Worm (Caenorhabditis elegans) whole organism, young adult: ENCODE measurements around the gene Y41C4A.7.

Experiments used
- B0261.1 ChIP-seq: sonication (generic microtip); optimal IDR thresholded peaks from 2 replicates; lab custom pipeline; 2016; ENCODE audit warnings: mild to moderate bottlenecking, missing genetic modification characterization, moderate library complexity, missing compliant biosample characterization
- D2030.7 ChIP-seq: fragments of 200-800 bp; sonication (Bioruptor generic); IDR thresholded peaks from 2 replicates; pipeline ENCODE4 v1.3.6; 2022; ENCODE audit warnings: missing genetic modification reagents, missing genetic modification characterization, missing compliant biosample characterization
- F57A8.1 ChIP-seq: fragments of 200-800 bp; sonication (Bioruptor generic); optimal IDR thresholded peaks from 2 replicates; lab custom pipeline; 2018; ENCODE audit warnings: mild to moderate bottlenecking, missing genetic modification characterization, moderate library complexity, missing compliant biosample characterization
- T26A5.8 ChIP-seq: sonication (generic microtip); optimal IDR thresholded peaks from 2 replicates; lab custom pipeline; 2016; ENCODE audit warnings: missing genetic modification characterization, missing compliant biosample characterization
- Y53F4B.3 ChIP-seq: fragments of 200-800 bp; sonication (Bioruptor generic); IDR thresholded peaks from 2 replicates; pipeline ENCODE4 v1.3.6; 2022; ENCODE audit warnings: missing genetic modification reagents, missing genetic modification characterization, missing compliant biosample characterization
- Y67H2A.10 ChIP-seq: fragments of 200-800 bp; sonication (Bioruptor generic); conservative IDR thresholded peaks from 2 replicates; pipeline ENCODE4 v1.3.6; 2022; ENCODE audit warnings: missing genetic modification reagents, missing genetic modification characterization, missing compliant biosample characterization
- ZK185.1 ChIP-seq: sonication (generic microtip); optimal IDR thresholded peaks from 2 replicates; lab custom pipeline; 2016; ENCODE audit warnings: mild to moderate bottlenecking, missing genetic modification characterization, missing compliant biosample characterization; ENCODE audit not compliant: poor library complexity, severe bottlenecking
- aptf-2 ChIP-seq: fragments of 200-800 bp; sonication (Bioruptor generic); conservative IDR thresholded peaks from 2 replicates; pipeline ENCODE4 v1.3.6; 2022; ENCODE audit warnings: missing genetic modification reagents, missing genetic modification characterization, missing compliant biosample characterization
- aptf-3 ChIP-seq: fragments of 200-800 bp; sonication (Bioruptor generic); IDR thresholded peaks from 2 replicates; pipeline ENCODE4 v1.3.6; 2022; ENCODE audit warnings: missing genetic modification characterization, missing compliant biosample characterization
- atf-7 ChIP-seq: sonication (generic microtip); optimal IDR thresholded peaks from 2 replicates; lab custom pipeline; 2017; ENCODE audit warnings: mild to moderate bottlenecking, missing genetic modification characterization, missing compliant biosample characterization
- athp-1 ChIP-seq: sonication (generic microtip); optimal IDR thresholded peaks from 2 replicates; lab custom pipeline; 2017; ENCODE audit warnings: mild to moderate bottlenecking, missing genetic modification characterization, missing compliant biosample characterization
- attf-6 ChIP-seq: fragments of 200-800 bp; sonication (Bioruptor generic); IDR thresholded peaks from 2 replicates; pipeline ENCODE4 v1.3.6; 2022; ENCODE audit warnings: missing genetic modification reagents, missing genetic modification characterization, missing compliant biosample characterization
- cebp-2 ChIP-seq: fragments of 200-800 bp; sonication (Bioruptor generic); IDR thresholded peaks from 2 replicates; pipeline ENCODE4 v1.3.6; 2022; ENCODE audit warnings: missing genetic modification characterization, missing compliant biosample characterization
- ceh-27 ChIP-seq: fragments of 200-800 bp; sonication (Bioruptor generic); optimal IDR thresholded peaks from 2 replicates; lab custom pipeline; 2018; ENCODE audit warnings: mild to moderate bottlenecking, missing genetic modification characterization, moderate library complexity, missing compliant biosample characterization
- ceh-58 ChIP-seq: fragments of 200-800 bp; sonication (Bioruptor generic); IDR thresholded peaks from 2 replicates; pipeline ENCODE4 v1.3.6; 2022; ENCODE audit warnings: missing genetic modification characterization, missing compliant biosample characterization
- ceh-91 ChIP-seq: fragments of 200-800 bp; sonication (Bioruptor generic); IDR thresholded peaks from 2 replicates; pipeline ENCODE4 v1.3.6; 2022; ENCODE audit warnings: missing genetic modification reagents, missing genetic modification characterization, missing compliant biosample characterization
- die-1 ChIP-seq: sonication (generic microtip); optimal IDR thresholded peaks from 2 replicates; lab custom pipeline; 2016; ENCODE audit warnings: missing genotype, mild to moderate bottlenecking, missing genetic modification characterization, missing compliant biosample characterization
- efl-1 ChIP-seq: fragments of 150-350 bp; optimal IDR thresholded peaks from 2 replicates; lab custom pipeline; 2014; ENCODE audit warnings: missing biosample characterization, missing genetic modification reagents, missing genetic modification characterization
- ekl-4 ChIP-seq: fragments of 200-800 bp; sonication (Bioruptor generic); IDR thresholded peaks from 2 replicates; pipeline ENCODE4 v1.3.6; 2022; ENCODE audit warnings: missing genetic modification reagents, missing genetic modification characterization, missing compliant biosample characterization
- ets-4 ChIP-seq: fragments of 200-800 bp; sonication (Bioruptor generic); optimal IDR thresholded peaks from 2 replicates; lab custom pipeline; 2018; ENCODE audit warnings: mild to moderate bottlenecking, missing genetic modification characterization, missing compliant biosample characterization
- fkh-3 ChIP-seq: sonication (generic microtip); optimal IDR thresholded peaks from 2 replicates; lab custom pipeline; 2016; ENCODE audit warnings: mild to moderate bottlenecking, missing genetic modification characterization, missing compliant biosample characterization
- gei-17 ChIP-seq: fragments of 200-800 bp; sonication (Bioruptor generic); optimal IDR thresholded peaks from 2 replicates; lab custom pipeline; 2018; ENCODE audit warnings: mild to moderate bottlenecking, missing genetic modification characterization, missing compliant biosample characterization
- hmg-20 ChIP-seq: fragments of 200-800 bp; sonication (Bioruptor generic); IDR thresholded peaks from 2 replicates; pipeline ENCODE4 v1.3.6; 2022; ENCODE audit warnings: missing genetic modification reagents, missing genetic modification characterization, missing compliant biosample characterization
- lin-35 ChIP-seq, 3 experiments: fragments of 150-350 bp in 2 of 3; sonication (generic microtip) in 1 of 3; optimal IDR thresholded peaks; 2 replicates each; lab custom pipeline; 2014 to 2018; ENCODE audit warnings: missing biosample characterization in 3 of 3, missing genetic modification characterization in 3 of 3, missing genetic modification reagents in 3 of 3
- lin-40 ChIP-seq: sonication (generic microtip); optimal IDR thresholded peaks from 2 replicates; lab custom pipeline; 2016; ENCODE audit warnings: missing genetic modification characterization, mild to moderate bottlenecking, missing compliant biosample characterization, missing genotype, missing genetic modification reagents
- madf-6 ChIP-seq: fragments of 200-800 bp; sonication (Bioruptor generic); IDR thresholded peaks from 2 replicates; pipeline ENCODE4 v1.3.6; 2022; ENCODE audit warnings: missing genetic modification reagents, missing genetic modification characterization, missing compliant biosample characterization
- mel-28 ChIP-seq: sonication (generic microtip); optimal IDR thresholded peaks from 2 replicates; lab custom pipeline; 2016; ENCODE audit warnings: borderline replicate concordance, mild to moderate bottlenecking, missing genetic modification characterization, missing compliant biosample characterization
- mes-4 ChIP-seq: sonication (generic microtip); optimal IDR thresholded peaks from 2 replicates; lab custom pipeline; 2016; ENCODE audit warnings: missing genotype, missing genetic modification characterization, missing compliant biosample characterization
- nfya-1 ChIP-seq: sonication (generic microtip); optimal IDR thresholded peaks from 2 replicates; lab custom pipeline; 2017; ENCODE audit warnings: antibody characterized with exemption, missing compliant biosample characterization, missing genetic modification characterization, borderline replicate concordance; ENCODE audit not compliant: insufficient read depth
- nfyb-1 ChIP-seq: fragments of 200-800 bp; sonication (Bioruptor generic); IDR thresholded peaks from 2 replicates; pipeline ENCODE4 v1.3.6; 2022; ENCODE audit warnings: missing genetic modification reagents, missing genetic modification characterization, missing compliant biosample characterization
- nhr-120 ChIP-seq: fragments of 200-800 bp; sonication (Bioruptor generic); IDR thresholded peaks from 2 replicates; pipeline ENCODE4 v1.3.6; 2022; ENCODE audit warnings: missing genetic modification characterization, missing compliant biosample characterization
- rec-8 ChIP-seq, 2 experiments: sonication (generic microtip); optimal IDR thresholded peaks; 2 replicates each; lab custom pipeline; 2016; ENCODE audit warnings: mild to moderate bottlenecking in 2 of 2, missing genetic modification characterization in 2 of 2, missing genetic modification reagents in 2 of 2, missing genotype in 2 of 2, missing biosample characterization in 1 of 2, missing compliant biosample characterization in 1 of 2, moderate library complexity in 1 of 2
- sdz-38 ChIP-seq: sonication (generic microtip); optimal IDR thresholded peaks from 2 replicates; lab custom pipeline; 2016; ENCODE audit warnings: missing genotype, missing genetic modification characterization, missing compliant biosample characterization
- sea-2 ChIP-seq: fragments of 200-800 bp; sonication (Bioruptor generic); IDR thresholded peaks from 2 replicates; pipeline ENCODE4 v1.3.6; 2022; ENCODE audit warnings: missing genetic modification characterization, missing compliant biosample characterization
- snpc-3.4 ChIP-seq: sonication (generic microtip); optimal IDR thresholded peaks from 2 replicates; lab custom pipeline; 2017; ENCODE audit warnings: missing genetic modification characterization, mild to moderate bottlenecking, missing compliant biosample characterization, antibody characterized with exemption, moderate library complexity, missing genotype, missing genetic modification reagents
- tbp1 ChIP-seq: fragments of 200-800 bp; sonication (Bioruptor generic); optimal IDR thresholded peaks from 2 replicates; lab custom pipeline; 2018; ENCODE audit warnings: mild to moderate bottlenecking, missing genetic modification characterization, missing compliant biosample characterization
- xnd-1 ChIP-seq: sonication (generic microtip); optimal IDR thresholded peaks from 2 replicates; lab custom pipeline; 2016; ENCODE audit warnings: missing genotype, missing genetic modification reagents, missing genetic modification characterization, missing compliant biosample characterization
- zfh-2 ChIP-seq: fragments of 200-800 bp; sonication (Bioruptor generic); conservative IDR thresholded peaks from 2 replicates; pipeline ENCODE4 v1.3.6; 2022; ENCODE audit warnings: missing genetic modification reagents, missing genetic modification characterization, missing compliant biosample characterization
- ztf-25 ChIP-seq: fragments of 200-800 bp; sonication (Bioruptor generic); IDR thresholded peaks from 2 replicates; pipeline ENCODE4 v1.3.6; 2022; ENCODE audit warnings: missing genetic modification reagents, missing genetic modification characterization, missing compliant biosample characterization
- ztf-26 ChIP-seq: sonication (generic microtip); optimal IDR thresholded peaks from 2 replicates; lab custom pipeline; 2017; ENCODE audit warnings: missing genetic modification characterization, missing compliant biosample characterization

The Y41C4A.7 gene

DNA sequence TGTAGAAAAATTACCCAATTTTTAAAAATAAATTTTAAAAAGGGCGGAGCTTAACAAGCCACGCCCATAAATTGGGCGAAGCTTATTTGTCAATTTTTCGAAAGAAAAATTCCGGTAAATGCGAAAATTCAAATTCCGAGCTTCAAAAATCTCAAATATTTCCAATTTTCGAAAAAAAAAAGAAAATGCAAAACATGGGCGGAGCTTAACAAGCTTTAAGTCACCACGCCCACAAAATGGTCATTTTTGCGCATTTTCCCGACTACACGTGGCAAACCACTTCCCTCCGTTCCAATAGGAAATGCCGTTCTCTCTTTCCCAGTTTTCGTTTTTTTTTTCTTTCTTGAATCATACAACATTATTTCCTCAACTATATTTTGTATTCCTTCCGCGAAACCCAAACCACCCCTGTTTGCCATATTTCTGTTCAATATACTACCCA, 4.1 kb upstream of the Y41C4A.7 start (continued):
- TF ChIP-seq mel-28 (tag; lab: Kevin White, UChicago), result peak; percentile 27
- no peak for TF ChIP-seq D2030.7 (GFP tag; lab: Robert Waterston, UW)
- TF ChIP-seq sdz-38 (tag; lab: Kevin White, UChicago), result no peak
- no peak for TF ChIP-seq cebp-2 (GFP tag; lab: Robert Waterston, UW)
- TF ChIP-seq gei-17 (GFP tag; lab: Kevin White, UChicago), result peak; percentile 60
- TF ChIP-seq ZK185.1 (tag; lab: Kevin White, UChicago), result peak; percentile 65
- TF ChIP-seq ceh-27 (GFP tag; lab: Kevin White, UChicago), result no peak

ce11 chrIII:11694975-11695374, 3.7 kb upstream of the Y41C4A.7 start, which contains the start of gene Y41C4A.22:
Y41C4A.22 (plus strand) TSS chrIII:11695275.
- TF ChIP-seq Y67H2A.10 (GFP tag; lab: Robert Waterston, UW) (no peak), rec-8 (tag; optimal IDR thresholded peaks at IDR 0.05; lab: Kevin White, UChicago) (no peak), attf-6 (GFP tag; lab: Robert Waterston, UW) (0 out of 2 replicates have a peak, but pooled peaks have one; percentile 18)

- TF ChIP-seq mes-4 (tag; lab: Kevin White, UChicago), result no peak
- TF ChIP-seq snpc-3.4 (tag; lab: Kevin White, UChicago), result no peak
- TF ChIP-seq Y53F4B.3 (GFP tag; lab: Robert Waterston, UW), result no peak
- TF ChIP-seq ceh-91 (GFP tag; lab: Robert Waterston, UW), result no peak
- no peak for TF ChIP-seq die-1 (tag; lab: Kevin White, UChicago)
- no peak for TF ChIP-seq B0261.1 (tag; lab: Kevin White, UChicago)
- TF ChIP-seq lin-35 (GFP tag; optimal IDR thresholded peaks at IDR 0.05; lab: Kevin White, UChicago), result no peak
- TF ChIP-seq aptf-3 (GFP tag; lab: Robert Waterston, UW), result no peak
- no peak for TF ChIP-seq ceh-58
- TF ChIP-seq aptf-2 (GFP tag; lab: Robert Waterston, UW), result no peak
- TF ChIP-seq rec-8 (tag; optimal IDR thresholded peaks at IDR 0.05; lab: Kevin White, UChicago), result no peak
- no peak for TF ChIP-seq fkh-3 (tag; lab: Kevin White, UChicago)
- no peak for TF ChIP-seq nfya-1
- TF ChIP-seq madf-6 (GFP tag; lab: Robert Waterston, UW), result no peak
- no peak for TF ChIP-seq ekl-4 (GFP tag; lab: Robert Waterston, UW)
Measured at ce11 chrIII:11696273-11696672, 2.4 kb upstream of the Y41C4A.7 start, which contains the start of gene Y41C4A.6. Y41C4A.6 (plus strand) TSS chrIII:11696573.

DNA sequence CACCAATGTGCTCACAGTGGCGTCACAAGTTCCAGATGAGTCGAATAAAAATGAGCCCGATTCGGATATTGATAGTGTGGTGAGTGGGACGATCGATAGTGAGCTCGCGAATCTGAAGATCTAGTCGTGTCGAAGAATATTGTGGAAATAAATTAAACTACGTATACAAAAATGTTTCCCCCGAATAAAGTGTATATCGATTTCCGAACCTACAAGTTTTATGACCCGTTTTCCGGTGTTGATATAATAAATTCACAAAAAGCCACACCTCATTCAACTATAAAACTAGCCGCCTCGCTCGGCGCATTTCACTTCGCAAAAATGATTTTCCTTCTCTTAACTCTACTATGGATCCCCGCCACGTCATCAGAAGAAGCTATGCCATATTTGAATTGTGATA, 1.3 kb downstream of the Y41C4A.7 start, which contains the start of gene pqn-84:
Gene pqn-84, plus strand, starts transcription at position 301 of the 400 bp plus-strand sequence.
- TF ChIP-seq nfya-1 (no peak), tbp1 (GFP tag; lab: Kevin White, UChicago) (no peak), B0261.1 (tag; lab: Kevin White, UChicago) (no peak), aptf-2 (GFP tag; lab: Robert Waterston, UW) (no peak), F57A8.1 (no peak), nfyb-1 (no peak), ztf-25 (GFP tag; lab: Robert Waterston, UW) (no peak), ets-4 (GFP tag; lab: Kevin White, UChicago) (no peak), hmg-20 (GFP tag; lab: Robert Waterston, UW) (no peak), efl-1 (GFP tag; lab: Kevin White, UChicago) (no peak), athp-1 (tag; lab: Kevin White, UChicago) (no peak), sea-2 (GFP tag; lab: Robert Waterston, UW) (no peak), lin-40 (no peak), zfh-2 (GFP tag; lab: Robert Waterston, UW) (no peak), ztf-26 (no peak), atf-7 (no peak), xnd-1 (no peak), nhr-120 (GFP tag; lab: Robert Waterston, UW) (no peak), T26A5.8 (tag; lab: Kevin White, UChicago) (no peak)
